Fruit fly (Drosophila melanogaster) S2 (cell line): ENCODE measurements around the gene nAChRbeta1.

Experiments
- CG8478 ChIP-seq: fragments of >200 bp; optimal IDR thresholded peaks from 2 replicates; lab custom pipeline; 2018
- CTCF ChIP-seq, 2 experiments: fragments of >200 bp; optimal IDR thresholded peaks; 2 replicates each; lab custom pipeline; 2018

- TF ChIP-seq CTCF (optimal IDR thresholded peaks at IDR 0.05; lab: Kevin White, UChicago) (no peak), CG8478 (lab: Kevin White, UChicago) (no peak)
These were observed 27.9 kb upstream of the nAChRbeta1 start for dm6 chr3L:4401241-4401640.
